Worm (Caenorhabditis elegans) whole organism, late embryonic: ENCODE measurements around the gene T13G4.4.

Source experiments
- Y22D7AL.16 ChIP-seq: sonication (generic microtip); optimal IDR thresholded peaks from 2 replicates; lab custom pipeline; 2016; ENCODE audit warnings: missing genetic modification characterization, missing compliant biosample characterization
- fkh-10 ChIP-seq: fragments of 150-350 bp; optimal IDR thresholded peaks from 2 replicates; lab custom pipeline; 2014; ENCODE audit warnings: missing biosample characterization, missing genetic modification reagents, missing genetic modification characterization

DNA sequence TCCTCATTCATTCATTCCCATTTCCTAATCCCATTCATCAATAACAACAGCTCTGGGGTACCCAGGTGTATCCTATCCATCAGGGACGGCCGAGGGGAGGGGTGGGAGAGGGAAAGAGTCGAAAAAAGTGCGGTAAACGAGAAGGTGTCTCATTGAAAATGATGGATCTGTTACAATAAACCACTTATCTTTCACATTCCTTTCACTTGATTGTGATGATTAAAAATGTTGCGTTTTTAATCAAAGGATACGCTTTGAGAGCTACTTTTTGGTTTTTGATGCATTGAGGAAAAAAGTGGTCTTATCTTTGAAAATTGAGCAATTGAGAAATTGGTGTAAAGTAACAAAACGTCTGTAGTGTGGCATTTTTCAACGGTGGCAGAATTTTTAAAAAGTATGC lies 8.2 kb downstream of the T13G4.4 start:
- TF ChIP-seq fkh-10 (no peak), Y22D7AL.16 (tag; lab: Kevin White, UChicago) (no peak)
